Fruit fly (Drosophila melanogaster) whole organism, embryonic: ENCODE results near the gene MTF-1.

Experiments used
- CG10321 ChIP-seq: fragments of 200-800 bp; sonication (Bioruptor generic); IDR thresholded peaks from 2 replicates; pipeline ENCODE4 v1.3.6; 2022; ENCODE audit warnings: missing biosample characterization, missing genetic modification characterization
- CG11696 ChIP-seq: fragments of 200-800 bp; sonication (Bioruptor generic); IDR thresholded peaks from 2 replicates; pipeline ENCODE4 v1.3.6; 2022; ENCODE audit warnings: missing biosample characterization, missing genetic modification characterization
- CG12299 ChIP-seq: fragments of 200-800 bp; sonication (Bioruptor generic); optimal IDR thresholded peaks from 2 replicates; lab custom pipeline; 2018; ENCODE audit warnings: missing biosample characterization, mild to moderate bottlenecking, missing genetic modification characterization
- CG12942 ChIP-seq: fragments of 200-800 bp; sonication (Bioruptor generic); optimal IDR thresholded peaks from 3 replicates; lab custom pipeline; 2016; ENCODE audit warnings: missing biosample characterization, missing genetic modification characterization
- CG13123 ChIP-seq: fragments of 200-800 bp; sonication (Bioruptor generic); optimal IDR thresholded peaks from 2 replicates; lab custom pipeline; 2016; ENCODE audit warnings: missing biosample characterization, missing genetic modification characterization
- CG15479 ChIP-seq: fragments of 200-800 bp; sonication (Bioruptor generic); optimal IDR thresholded peaks from 3 replicates; lab custom pipeline; 2019; ENCODE audit warnings: missing biosample characterization, mild to moderate bottlenecking, missing genetic modification characterization, moderate library complexity
- CG17912 ChIP-seq: fragments of 200-800 bp; sonication (Bioruptor generic); optimal IDR thresholded peaks from 2 replicates; lab custom pipeline; 2018; ENCODE audit warnings: missing biosample characterization, mild to moderate bottlenecking, missing genetic modification characterization
- CG1832 ChIP-seq: fragments of 200-800 bp; sonication (Bioruptor generic); optimal IDR thresholded peaks from 2 replicates; lab custom pipeline; 2017; ENCODE audit warnings: missing biosample characterization, mild to moderate bottlenecking, missing genetic modification characterization, inconsistent platforms
- CG30020 ChIP-seq: fragments of 200-800 bp; optimal IDR thresholded peaks from 2 replicates; lab custom pipeline; 2019; ENCODE audit warnings: missing biosample characterization, mild to moderate bottlenecking, missing genetic modification characterization, moderate library complexity
- CG3065 ChIP-seq: fragments of 200-800 bp; sonication (Bioruptor generic); optimal IDR thresholded peaks from 2 replicates; lab custom pipeline; 2016; ENCODE audit warnings: missing biosample characterization, missing genetic modification characterization
- CG34376 ChIP-seq: fragments of 200-800 bp; sonication (Bioruptor generic); optimal IDR thresholded peaks from 2 replicates; lab custom pipeline; 2018; ENCODE audit warnings: missing biosample characterization, mild to moderate bottlenecking, missing genetic modification characterization
- CG7786 ChIP-seq: fragments of 200-800 bp; sonication (Bioruptor generic); optimal IDR thresholded peaks from 2 replicates; lab custom pipeline; 2016; ENCODE audit warnings: missing biosample characterization, missing genetic modification characterization
- CG8281 ChIP-seq: fragments of 200-800 bp; sonication (Bioruptor generic); optimal IDR thresholded peaks from 2 replicates; lab custom pipeline; 2018; ENCODE audit warnings: missing biosample characterization, mild to moderate bottlenecking, missing genetic modification characterization, moderate library complexity
- CG9932 ChIP-seq: fragments of 200-800 bp; sonication (Bioruptor generic); IDR thresholded peaks from 2 replicates; pipeline ENCODE4 v1.3.6; 2022; ENCODE audit warnings: missing biosample characterization, missing genetic modification characterization
- CkIIα-i1 ChIP-seq: fragments of 200-800 bp; sonication (Bioruptor generic); IDR thresholded peaks from 2 replicates; pipeline ENCODE4 v1.3.6; 2022; ENCODE audit warnings: missing biosample characterization, missing genetic modification characterization
- Dp ChIP-seq: fragments of 200-800 bp; sonication (Bioruptor generic); optimal IDR thresholded peaks from 2 replicates; lab custom pipeline; 2018; ENCODE audit warnings: missing biosample characterization, mild to moderate bottlenecking, missing genetic modification characterization, moderate library complexity
- Drgx ChIP-seq: fragments of 200-800 bp; sonication (Bioruptor generic); IDR thresholded peaks from 2 replicates; pipeline ENCODE4 v1.3.6; 2022; ENCODE audit warnings: missing biosample characterization, missing genetic modification characterization
- Ets97D ChIP-seq: fragments of 200-800 bp; sonication (Bioruptor generic); optimal IDR thresholded peaks from 3 replicates; lab custom pipeline; 2016; ENCODE audit warnings: missing biosample characterization, missing genetic modification characterization
- Fer1 ChIP-seq: fragments of 200-800 bp; sonication (Bioruptor generic); optimal IDR thresholded peaks from 2 replicates; lab custom pipeline; 2017; ENCODE audit warnings: missing biosample characterization, mild to moderate bottlenecking, missing genetic modification characterization
- Hsf ChIP-seq: fragments of 200-800 bp; sonication (Bioruptor generic); optimal IDR thresholded peaks from 3 replicates; lab custom pipeline; 2016; ENCODE audit warnings: missing biosample characterization, missing genetic modification characterization
- MBD-R2 ChIP-seq: fragments of 200-800 bp; sonication (Bioruptor generic); IDR thresholded peaks from 2 replicates; pipeline ENCODE4 v1.3.6; 2022; ENCODE audit warnings: missing biosample characterization, missing genetic modification characterization
- Med ChIP-seq: fragments of 200-800 bp; sonication (Bioruptor generic); peaks from one replicate; lab custom pipeline; 2016; ENCODE audit warnings: missing biosample characterization, missing genetic modification characterization, mild to moderate bottlenecking, inconsistent platforms, moderate library complexity
- Nf-YA ChIP-seq: fragments of 200-800 bp; sonication (Bioruptor generic); IDR thresholded peaks from 2 replicates; pipeline ENCODE4 v1.3.6; 2022; ENCODE audit warnings: missing biosample characterization, missing genetic modification characterization
- Oaz ChIP-seq: fragments of 200-800 bp; sonication (Bioruptor generic); IDR thresholded peaks from 2 replicates; pipeline ENCODE4 v1.3.6; 2022; ENCODE audit warnings: missing biosample characterization, missing genetic modification characterization
- Sox100B ChIP-seq: fragments of 200-800 bp; sonication (Bioruptor generic); optimal IDR thresholded peaks from 3 replicates; lab custom pipeline; 2018; ENCODE audit warnings: missing biosample characterization, mild to moderate bottlenecking, missing genetic modification characterization
- Sox102F ChIP-seq: fragments of 200-800 bp; sonication (Bioruptor generic); optimal IDR thresholded peaks from 2 replicates; lab custom pipeline; 2018; ENCODE audit warnings: missing biosample characterization, mild to moderate bottlenecking, missing genetic modification characterization, moderate library complexity
- Ssrp ChIP-seq: fragments of 200-800 bp; sonication (Bioruptor generic); optimal IDR thresholded peaks from 2 replicates; lab custom pipeline; 2018; ENCODE audit warnings: missing biosample characterization, mild to moderate bottlenecking, missing genetic modification characterization, moderate library complexity
- Trl ChIP-seq, 3 experiments: fragments of >200 bp in 2 of 3; fragments of 200-800 bp in 1 of 3; sonication (Bioruptor generic) in 1 of 3; optimal IDR thresholded peaks; 2 replicates in 1 of 3; 3 replicates in 2 of 3; lab custom pipeline; 2016 to 2017; ENCODE audit warnings: missing biosample characterization in 1 of 3, missing genetic modification characterization in 1 of 3
- Xbp1 ChIP-seq: fragments of 200-800 bp; sonication (Bioruptor generic); optimal IDR thresholded peaks from 3 replicates; lab custom pipeline; 2016; ENCODE audit warnings: missing biosample characterization, mild to moderate bottlenecking, missing genetic modification characterization
- cg ChIP-seq: fragments of 200-800 bp; sonication (Bioruptor generic); optimal IDR thresholded peaks from 3 replicates; lab custom pipeline; 2019; ENCODE audit warnings: missing biosample characterization, mild to moderate bottlenecking, missing genetic modification characterization, moderate library complexity
- chinmo ChIP-seq: fragments of 200-800 bp; sonication (Bioruptor generic); IDR thresholded peaks from 4 replicates; pipeline ENCODE4 v1.3.6; 2022; ENCODE audit warnings: missing biosample characterization, missing genetic modification characterization; ENCODE audit not compliant: partially characterized antibody
- croc ChIP-seq: fragments of 200-800 bp; sonication (Bioruptor generic); conservative IDR thresholded peaks from 3 replicates; pipeline ENCODE4 v1.3.6; 2022; ENCODE audit warnings: missing biosample characterization, missing genetic modification characterization
- crp ChIP-seq, 2 experiments: fragments of 200-800 bp; sonication (Bioruptor generic); optimal IDR thresholded peaks; 2 replicates in 1 of 2; 3 replicates in 1 of 2; lab custom pipeline; 2017; ENCODE audit warnings: missing biosample characterization in 2 of 2, missing genetic modification characterization in 2 of 2, mild to moderate bottlenecking in 1 of 2, moderate library complexity in 1 of 2
- gsb-n ChIP-seq: fragments of 200-800 bp; sonication (Bioruptor generic); optimal IDR thresholded peaks from 3 replicates; lab custom pipeline; 2018; ENCODE audit warnings: missing biosample characterization, mild to moderate bottlenecking, missing genetic modification characterization
- kni ChIP-seq: fragments of 200-800 bp; sonication (Bioruptor generic); optimal IDR thresholded peaks from 3 replicates; lab custom pipeline; 2017; ENCODE audit warnings: mild to moderate bottlenecking, missing biosample characterization, missing genetic modification reagents, missing genetic modification characterization
- nerfin-1 ChIP-seq: fragments of 200-800 bp; sonication (Bioruptor generic); optimal IDR thresholded peaks from 3 replicates; lab custom pipeline; 2019; ENCODE audit warnings: missing biosample characterization, mild to moderate bottlenecking, missing genetic modification characterization, moderate library complexity
- nom ChIP-seq: fragments of 200-800 bp; sonication (Bioruptor generic); optimal IDR thresholded peaks from 2 replicates; lab custom pipeline; 2017; ENCODE audit warnings: missing biosample characterization, missing genetic modification characterization, mild to moderate bottlenecking, moderate library complexity, missing genetic modification reagents
- onecut ChIP-seq: fragments of 200-800 bp; sonication (Bioruptor generic); IDR thresholded peaks from 2 replicates; pipeline ENCODE4 v1.3.6; 2022; ENCODE audit warnings: missing biosample characterization, missing genetic modification characterization
- p53 ChIP-seq: fragments of 200-800 bp; sonication (Bioruptor generic); optimal IDR thresholded peaks from 2 replicates; lab custom pipeline; 2016; ENCODE audit warnings: missing biosample characterization, missing genetic modification characterization
- pzg ChIP-seq: fragments of 200-800 bp; sonication (Bioruptor generic); optimal IDR thresholded peaks from 3 replicates; lab custom pipeline; 2018; ENCODE audit warnings: missing biosample characterization, mild to moderate bottlenecking, missing genetic modification characterization, moderate library complexity
- run ChIP-seq: fragments of 200-800 bp; sonication (Bioruptor generic); optimal IDR thresholded peaks from 3 replicates; lab custom pipeline; 2018; ENCODE audit warnings: missing biosample characterization, mild to moderate bottlenecking, missing genetic modification characterization
- seq ChIP-seq: fragments of 200-800 bp; sonication (Bioruptor generic); IDR thresholded peaks from 2 replicates; pipeline ENCODE4 v1.3.6; 2022; ENCODE audit warnings: missing biosample characterization, missing genetic modification characterization
- tll ChIP-seq, 2 experiments: fragments of 200-800 bp in 1 of 2; fragments of >200 bp in 1 of 2; sonication (Bioruptor generic) in 1 of 2; optimal IDR thresholded peaks; 2 replicates each; lab custom pipeline; 2017 to 2019; ENCODE audit warnings: missing biosample characterization in 2 of 2, missing genetic modification characterization in 2 of 2, mild to moderate bottlenecking in 1 of 2, moderate library complexity in 1 of 2
- vvl ChIP-seq: fragments of 200-800 bp; sonication (Bioruptor generic); IDR thresholded peaks from 2 replicates; pipeline ENCODE4 v1.3.6; 2022; ENCODE audit warnings: missing biosample characterization, missing genetic modification characterization
- zf30C ChIP-seq: fragments of 200-800 bp; sonication (Bioruptor generic); optimal IDR thresholded peaks from 3 replicates; lab custom pipeline; 2018; ENCODE audit warnings: missing biosample characterization, mild to moderate bottlenecking, missing genetic modification characterization

MTF-1 gene

DNA sequence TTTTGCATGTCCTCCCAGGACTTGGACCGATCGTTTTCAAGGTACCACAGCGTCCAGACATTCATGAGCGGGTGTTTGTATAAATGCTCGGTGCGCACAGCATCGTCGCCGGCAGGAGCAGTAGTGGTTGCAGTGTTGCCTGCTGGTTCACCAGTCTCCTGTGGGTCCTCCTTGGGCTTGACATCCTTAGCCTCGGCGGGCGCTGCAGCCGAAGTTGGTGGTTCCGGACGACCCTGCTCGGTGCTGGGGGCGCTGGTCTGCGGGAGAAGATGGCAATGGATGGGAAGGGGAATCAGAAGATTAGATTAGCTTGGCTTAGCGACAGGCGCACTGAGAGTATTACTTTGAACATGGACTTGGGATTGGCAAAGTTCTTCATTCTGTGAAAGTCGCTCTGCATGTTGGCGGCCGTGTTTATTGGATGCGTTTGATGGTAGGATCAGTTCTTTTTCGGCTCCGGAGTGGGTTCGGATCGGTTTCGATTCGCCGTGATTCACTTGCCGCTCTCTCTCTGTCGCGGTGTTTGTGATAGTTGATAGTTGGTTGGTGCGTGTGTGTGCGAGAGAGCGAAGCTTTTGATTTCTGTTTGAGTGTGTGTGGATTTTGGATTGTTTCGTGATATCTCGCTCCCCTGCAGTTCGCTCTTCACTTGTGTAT lies 29.3 kb upstream of the MTF-1 start (continued):
- TF ChIP-seq Trl (optimal IDR thresholded peaks at IDR 0.05; lab: Kevin White, UChicago) (peak; percentile 55 to 74), Trl (GFP tag; optimal IDR thresholded peaks at IDR 0.05; lab: Kevin White, UChicago) (no peak), Med (GFP tag; lab: Kevin White, UChicago) (peak; percentile 71), CG1832 (GFP tag; lab: Kevin White, UChicago) (peak; percentile 3), Sox100B (GFP tag; lab: Kevin White, UChicago) (no peak)

DNA sequence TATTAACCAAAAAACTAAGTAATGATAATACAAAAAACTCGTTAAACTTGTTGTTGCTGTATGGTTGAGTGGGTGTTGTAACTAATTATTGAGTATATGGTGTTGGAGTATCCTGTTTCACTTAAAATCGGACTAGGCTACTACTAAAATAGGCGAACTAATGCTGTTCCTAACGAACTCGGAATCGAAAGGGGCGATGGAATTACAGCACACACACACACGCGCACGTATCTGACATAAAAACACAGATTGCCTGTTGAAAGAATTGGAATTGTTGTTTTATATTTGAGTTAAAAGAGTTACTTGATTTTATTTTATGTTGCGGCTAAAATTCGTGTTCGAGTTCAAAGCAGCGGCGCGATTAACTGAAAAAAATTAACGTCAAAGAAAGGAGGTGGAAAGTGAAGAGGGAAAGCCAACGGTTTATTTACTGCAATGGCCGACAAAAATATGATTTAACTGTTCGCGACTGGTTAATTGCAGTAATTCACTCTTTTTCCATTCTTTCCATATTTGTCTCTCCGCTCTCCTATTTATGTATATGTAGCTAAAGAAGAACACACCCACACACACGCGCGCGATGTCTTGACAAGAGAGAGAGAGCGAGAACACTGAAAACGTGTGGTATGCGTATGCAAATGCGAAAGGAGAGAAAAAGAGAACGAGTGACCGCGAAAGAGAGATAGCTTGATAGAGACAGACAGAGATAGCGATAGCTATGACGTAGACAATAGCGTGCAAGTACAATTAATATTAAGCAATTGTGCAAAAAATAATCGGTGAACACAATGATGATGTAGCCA lies 28.6 kb upstream of the MTF-1 start:
- TF ChIP-seq crp (GFP tag; optimal IDR thresholded peaks at IDR 0.05; lab: Kevin White, UChicago) (no peak), CG11696 (GFP tag; lab: Robert Waterston, UW) (no peak), onecut (GFP tag; lab: Robert Waterston, UW) (no peak), CG30020 (no peak), Fer1 (GFP tag; lab: Kevin White, UChicago) (no peak), CG34376 (GFP tag; lab: Kevin White, UChicago) (peak; percentile 10), Hsf (no peak), zf30C (no peak), MBD-R2 (peak; percentile 20; the same call in 1 of the 2 replicates), CkIIα-i1 (GFP tag; lab: Robert Waterston, UW) (no peak), CG10321 (GFP tag; lab: Robert Waterston, UW) (peak; percentile 58; the same call in 1 of the 2 replicates), CG17912 (GFP tag; lab: Kevin White, UChicago) (no peak), CG13123 (no peak), Dp (GFP tag; lab: Kevin White, UChicago) (no peak), CG8281 (tag; lab: Kevin White, UChicago) (no peak), croc (GFP tag; lab: Robert Waterston, UW) (no peak), chinmo (GFP tag; lab: Robert Waterston, UW) (peak; percentile 83; the same call in 3 of the 4 replicates), seq (GFP tag; lab: Robert Waterston, UW) (peak; percentile 49; the same call in 1 of the 2 replicates), CG12299 (no peak), kni (GFP tag; lab: Kevin White, UChicago) (peak; percentile 39), run (tag; lab: Kevin White, UChicago) (no peak), Nf-YA (no peak), CG7786 (no peak), CG3065 (GFP tag; lab: Kevin White, UChicago) (no peak), tll (GFP tag; optimal IDR thresholded peaks at IDR 0.05; lab: Kevin White, UChicago) (no peak), Xbp1 (GFP tag; lab: Kevin White, UChicago) (no peak), gsb-n (tag; lab: Kevin White, UChicago) (no peak), Sox102F (GFP tag; lab: Kevin White, UChicago) (no peak), Ssrp (tag; lab: Kevin White, UChicago) (no peak), p53 (GFP tag; lab: Kevin White, UChicago) (no peak), Oaz (no peak), CG15479 (GFP tag; lab: Kevin White, UChicago) (peak; percentile 91), cg (GFP tag; lab: Kevin White, UChicago) (peak; percentile 90), nom (GFP tag; lab: Kevin White, UChicago) (peak; percentile 39), pzg (GFP tag; lab: Kevin White, UChicago) (no peak), Ets97D (GFP tag; lab: Kevin White, UChicago) (no peak), CG12942 (GFP tag; lab: Kevin White, UChicago) (no peak), Trl (optimal IDR thresholded peaks at IDR 0.05; lab: Kevin White, UChicago) (peak; percentile 91 to 96), Trl (GFP tag; optimal IDR thresholded peaks at IDR 0.05; lab: Kevin White, UChicago) (peak; percentile 40), CG9932 (GFP tag; lab: Robert Waterston, UW) (no peak), Drgx (GFP tag; lab: Robert Waterston, UW) (no peak), vvl (peak; percentile 85), nerfin-1 (tag; lab: Kevin White, UChicago) (no peak)
